Worm (Caenorhabditis elegans): ENCODE data around the gene gtap-1.
A peak's percentile ranks its signal among the peaks of the same experiment; 100 is the strongest.
"Not testable (repeated sequence)": the region's sequence is repeated elsewhere in the genome, so short reads cannot be mapped to it uniquely, and the experiment has no call there.

Gene gtap-1

ce11 chrII:5818298-5818697 is 14.7 kb downstream of the gtap-1 start, which contains the start of gene ZK1248.4:
ZK1248.4 (plus strand) TSS chrII:5818598.
- TF ChIP-seq nhr-237 (tag; optimal IDR thresholded peaks at IDR 0.05), result no peak
- TF ChIP-seq elt-2 (tag; optimal IDR thresholded peaks at IDR 0.05), result no peak
- no peak for TF ChIP-seq irx-1 (tag; optimal IDR thresholded peaks at IDR 0.05)
- TF ChIP-seq C04F5.9 (tag; optimal IDR thresholded peaks at IDR 0.05), result no peak
- TF ChIP-seq sup-37 (GFP tag; optimal IDR thresholded peaks at IDR 0.05), result no peak
- no peak for TF ChIP-seq C34B4.2 (tag; optimal IDR thresholded peaks at IDR 0.05)
- no peak for TF ChIP-seq ama-1 (optimal IDR thresholded peaks at IDR 0.05)
- TF ChIP-seq nhr-77 (tag; optimal IDR thresholded peaks at IDR 0.05), result no peak
- TF ChIP-seq fkh-4 (tag; optimal IDR thresholded peaks at IDR 0.05; ENCODE audit: borderline replicate concordance), result no peak
- no peak for TF ChIP-seq ceh-82 (tag; optimal IDR thresholded peaks at IDR 0.05)
- no peak for TF ChIP-seq ztf-4 (tag; optimal IDR thresholded peaks at IDR 0.05)
- TF ChIP-seq blmp-1 (tag; optimal IDR thresholded peaks at IDR 0.05), result no peak

DNA sequence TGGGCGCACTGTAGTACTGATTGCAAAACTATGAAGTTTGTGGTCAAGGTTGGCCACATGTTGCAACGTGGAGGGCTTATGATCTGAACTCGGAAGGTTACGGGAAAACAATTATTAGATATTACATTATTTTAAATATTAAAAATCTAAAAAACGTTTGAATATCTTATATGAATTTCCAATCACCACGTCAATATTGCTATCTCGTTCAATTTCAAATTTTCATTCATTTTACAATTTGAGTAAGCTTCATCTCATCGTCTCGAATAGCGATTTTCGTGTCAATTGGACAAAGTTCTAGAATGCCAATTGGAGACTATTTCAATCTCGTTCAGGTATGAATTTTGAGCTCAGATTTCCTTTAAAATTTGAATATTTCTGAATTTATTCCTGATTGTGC is 16.7 kb downstream of the gtap-1 start, which contains the start of gene ZK1248.20:
Gene ZK1248.20, plus strand, starts transcription at position 301 of the 400 bp plus-strand sequence.
- TF ChIP-seq jun-1 (tag; optimal IDR thresholded peaks at IDR 0.05) (no peak), ama-1 (optimal IDR thresholded peaks at IDR 0.05) (no peak)

DNA sequence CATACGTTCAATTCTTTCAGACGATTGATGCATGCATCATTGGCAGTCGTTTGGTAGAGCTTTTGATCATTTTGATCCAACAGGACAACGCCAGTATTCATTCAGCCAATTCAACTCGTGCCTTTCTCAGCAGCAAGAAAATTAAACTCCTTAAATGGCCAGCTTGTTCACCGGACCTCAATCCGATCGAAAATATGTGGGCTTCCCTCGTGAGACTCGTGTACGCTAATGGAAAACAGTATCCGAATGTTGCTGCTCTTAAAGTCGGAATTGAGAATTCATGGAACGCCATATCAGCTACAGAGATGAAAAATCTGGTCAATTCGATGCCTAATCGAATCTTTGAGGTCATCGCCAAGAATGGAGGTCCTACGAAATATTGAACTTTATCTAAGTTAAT is 17.7 kb downstream of the gtap-1 start, which contains the start of gene wago-5:
Gene wago-5, minus strand, starts transcription at position 101 of the 400 bp plus-strand sequence.
- not testable (repeated sequence) for TF ChIP-seq egl-13, rnt-1, zag-1 (tag; optimal IDR thresholded peaks at IDR 0.05)

DNA sequence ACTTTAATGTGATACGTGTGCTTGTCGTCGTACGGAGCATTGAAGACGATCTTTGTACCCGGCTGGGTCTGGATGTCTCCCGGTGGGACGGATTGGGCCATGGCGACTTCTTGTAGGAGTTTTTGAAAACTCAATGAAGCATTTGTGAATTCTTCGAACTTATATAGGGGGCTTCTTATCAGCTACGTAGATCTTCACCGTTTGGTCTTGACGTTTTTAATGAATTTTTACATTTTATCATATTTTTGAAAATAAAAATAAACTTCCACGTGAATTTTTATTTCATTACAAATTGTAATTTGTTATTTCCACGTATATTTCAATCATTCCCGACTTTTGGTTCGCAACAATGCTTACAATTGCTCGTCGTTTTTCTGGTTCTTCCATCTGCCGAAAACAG is 22.8 kb downstream of the gtap-1 start, which contains the start of the genes msp-64 and ZK1248.5:
Gene msp-64, minus strand, starts transcription at position 101 of the 400 bp plus-strand sequence.
Gene ZK1248.5, plus strand, starts transcription at position 285 of the 400 bp plus-strand sequence.
- TF ChIP-seq mab-9 (GFP tag; IDR thresholded peaks at IDR 0.05) (no peak), mdl-1 (tag; optimal IDR thresholded peaks at IDR 0.05) (no peak), egl-13 (tag; optimal IDR thresholded peaks at IDR 0.05) (no peak), lir-3 (tag; optimal IDR thresholded peaks at IDR 0.05; ENCODE audit: poor library complexity) (no peak), mef-2 (tag; optimal IDR thresholded peaks at IDR 0.05) (no peak)

ce11 chrII:5806563-5806962 is 26.5 kb downstream of the gtap-1 start:
- TF ChIP-seq hpl-2 (GFP tag; optimal IDR thresholded peaks at IDR 0.05) (no peak), elt-2 (tag; optimal IDR thresholded peaks at IDR 0.05) (peak; percentile 84), ceh-8 (GFP tag; optimal IDR thresholded peaks at IDR 0.05) (no peak), nhr-84 (tag; optimal IDR thresholded peaks at IDR 0.05) (no peak), snpc-4 (tag; optimal IDR thresholded peaks at IDR 0.05) (no peak), efl-1 (optimal IDR thresholded peaks at IDR 0.05) (no peak), efl-1 (GFP tag; optimal IDR thresholded peaks at IDR 0.05 in 1 of 2) (peak in 1 of 2 experiments; percentile 84)

DNA sequence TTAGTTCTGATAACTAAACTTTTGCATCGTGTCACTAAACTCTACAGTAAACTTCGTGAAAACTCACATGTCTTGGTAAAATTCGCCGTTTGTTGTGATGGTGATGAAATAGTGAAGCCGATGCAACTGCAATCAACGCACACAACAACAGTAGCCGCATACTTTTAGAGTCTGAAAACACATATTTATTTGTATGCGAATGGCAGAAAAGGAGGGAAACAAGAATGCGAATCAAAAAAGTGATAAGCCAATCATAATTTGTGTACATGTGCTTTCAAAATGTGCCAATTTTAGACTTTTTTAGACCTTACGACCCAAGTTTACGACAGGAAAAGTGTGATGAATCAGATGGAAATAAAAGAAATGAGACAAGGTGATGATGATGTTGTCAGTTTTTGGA is 27.7 kb downstream of the gtap-1 start, which contains the start of gene K05F1.10:
Gene K05F1.10, minus strand, starts transcription at position 171 of the 400 bp plus-strand sequence.
- TF ChIP-seq efl-1 (optimal IDR thresholded peaks at IDR 0.05) (no peak), efl-1 (GFP tag; optimal IDR thresholded peaks at IDR 0.05 in 1 of 2) (peak in 1 of 2 experiments; percentile 51), grh-1 (GFP tag; IDR thresholded peaks at IDR 0.05) (no peak), nhr-84 (tag; optimal IDR thresholded peaks at IDR 0.05) (no peak), ztf-11 (tag; optimal IDR thresholded peaks at IDR 0.05) (no peak), ceh-90 (tag; optimal IDR thresholded peaks at IDR 0.05) (no peak), mep-1 (tag; optimal IDR thresholded peaks at IDR 0.05) (no peak), tbx-2 (tag; optimal IDR thresholded peaks at IDR 0.05) (no peak), nhr-11 (tag; optimal IDR thresholded peaks at IDR 0.05) (no peak), pqm-1 (tag; optimal IDR thresholded peaks at IDR 0.05) (no peak), hlh-17 (GFP tag; optimal IDR thresholded peaks at IDR 0.05; ENCODE audit: borderline replicate concordance) (no peak), fkh-4 (tag; optimal IDR thresholded peaks at IDR 0.05; ENCODE audit: borderline replicate concordance) (no peak), hpl-2 (GFP tag; optimal IDR thresholded peaks at IDR 0.05) (no peak), elt-2 (tag; optimal IDR thresholded peaks at IDR 0.05) (peak; percentile 64), lin-39 (tag; optimal IDR thresholded peaks at IDR 0.05) (no peak), F16B12.6 (tag; optimal IDR thresholded peaks at IDR 0.05) (no peak), unc-98 (GFP tag; IDR thresholded peaks at IDR 0.05) (no peak), sptf-1 (tag; optimal IDR thresholded peaks at IDR 0.05) (no peak), nhr-12 (tag; optimal IDR thresholded peaks at IDR 0.05) (no peak)

Data from whole organism, L1 larva.